Fruit fly (Drosophila melanogaster): ENCODE data around the gene ninaC.

- no peak for TF ChIP-seq br (GFP tag; optimal IDR thresholded peaks at IDR 0.05)
- no peak for TF ChIP-seq ey (GFP tag; optimal IDR thresholded peaks at IDR 0.05)
- no peak for TF ChIP-seq psq (GFP tag; optimal IDR thresholded peaks at IDR 0.05)
- no peak for TF ChIP-seq Myc (optimal IDR thresholded peaks at IDR 0.05)
- no peak for TF ChIP-seq sv (GFP tag; optimal IDR thresholded peaks at IDR 0.05)
- TF ChIP-seq sage (GFP tag; optimal IDR thresholded peaks at IDR 0.05) = no peak
- no peak for TF ChIP-seq CrebA (GFP tag; optimal IDR thresholded peaks at IDR 0.05; ENCODE audit: borderline replicate concordance)
- no peak for TF ChIP-seq fru (GFP tag; optimal IDR thresholded peaks at IDR 0.05)
- TF ChIP-seq dmrt93B (GFP tag; optimal IDR thresholded peaks at IDR 0.05) = no peak
- no peak for TF ChIP-seq HLH106 (tag; optimal IDR thresholded peaks at IDR 0.05)
- TF ChIP-seq h (GFP tag; optimal IDR thresholded peaks at IDR 0.05) = no peak
- no peak for TF ChIP-seq usp (GFP tag; optimal IDR thresholded peaks at IDR 0.05)
Observed at dm6 chr2L:7352775-7353187, 24.7 kb upstream of the ninaC start.
